Worm (Caenorhabditis elegans) whole organism, L3 larva: ENCODE measurements around the gene uaf-1.

Experiments
- egl-27 ChIP-seq: sonication (generic microtip); optimal IDR thresholded peaks from 4 replicates; lab custom pipeline; 2017; ENCODE audit warnings: missing biosample characterization, missing genetic modification reagents, missing genetic modification characterization
- nhr-237 ChIP-seq: fragments of 150-350 bp; optimal IDR thresholded peaks from 2 replicates; lab custom pipeline; 2014; ENCODE audit warnings: missing biosample characterization, missing genetic modification characterization
- pha-4 ChIP-seq: fragments of 150-350 bp; optimal IDR thresholded peaks from 2 replicates; lab custom pipeline; 2014; ENCODE audit warnings: missing biosample characterization, missing genetic modification reagents, missing genetic modification characterization

DNA sequence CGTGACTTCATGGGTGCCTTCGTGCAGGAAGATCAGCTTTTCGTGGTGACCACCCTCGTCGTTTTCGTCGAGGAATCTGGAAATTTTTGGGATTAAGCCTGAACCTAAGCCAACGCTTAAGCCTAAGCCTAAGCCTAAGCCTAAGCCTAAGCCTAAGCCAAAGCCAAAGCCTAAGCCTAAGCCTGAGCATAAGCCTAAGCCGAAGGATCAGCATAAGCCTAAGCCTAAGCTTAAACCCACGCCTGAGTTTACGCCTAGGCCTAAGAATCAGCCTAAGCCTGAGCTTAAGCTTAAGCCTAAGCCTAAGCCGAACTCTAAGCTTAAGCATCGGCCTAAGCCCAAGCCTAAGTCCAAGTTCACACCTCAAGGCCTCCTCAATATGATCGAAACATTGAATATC, 24.1 kb downstream of the uaf-1 start:
- TF ChIP-seq egl-27 (tag; lab: Kevin White, UChicago) (no peak), nhr-237 (tag; lab: Kevin White, UChicago) (no peak), pha-4 (tag; lab: Kevin White, UChicago) (no peak)
